Fruit fly (Drosophila melanogaster) whole organism: ENCODE results near the gene CG13083.

ENCODE experiments used
- CG8478 ChIP-seq: fragments of >200 bp; optimal IDR thresholded peaks from 2 replicates; lab custom pipeline; 2018; ENCODE audit warnings: inconsistent platforms
- Dll ChIP-seq: fragments of >200 bp; optimal IDR thresholded peaks from 2 replicates; lab custom pipeline; 2017
- pan ChIP-seq: fragments of >200 bp; optimal IDR thresholded peaks from 2 replicates; lab custom pipeline; 2017

dm6 chr2L:19442627-19443026 lies 44.7 kb upstream of the CG13083 start, which contains the start of gene CG10237:
- TF ChIP-seq Dll (no peak), pan (lab: Kevin White, UChicago) (no peak), CG8478 (lab: Kevin White, UChicago) (no peak)
